Fruit fly (Drosophila melanogaster): Measurements from ENCODE around the gene CG7579.
A peak's percentile ranks its signal among the peaks of the same experiment; 100 is the strongest.

The CG7579 gene

dm6 chr3L:15715788-15716503 lies 32.7 kb upstream of the CG7579 start, which contains the start of gene CG42571:
Gene CG42571, plus strand, starts transcription at chr3L:15716453.
- TF ChIP-seq lz (GFP tag; optimal IDR thresholded peaks at IDR 0.05) = no peak
- no peak for TF ChIP-seq spab (GFP tag; optimal IDR thresholded peaks at IDR 0.05)
- TF ChIP-seq CG34406 (GFP tag; optimal IDR thresholded peaks at IDR 0.05) = no peak
- TF ChIP-seq ss (GFP tag; optimal IDR thresholded peaks at IDR 0.05) = no peak
- TF ChIP-seq Sox102F (GFP tag; optimal IDR thresholded peaks at IDR 0.05) = no peak
- TF ChIP-seq fkh (GFP tag; optimal IDR thresholded peaks at IDR 0.05) = peak; percentile 89

- no peak for TF ChIP-seq CG6276 (GFP tag; optimal IDR thresholded peaks at IDR 0.05)
- TF ChIP-seq CG8319 (GFP tag; optimal IDR thresholded peaks at IDR 0.05) = no peak
- TF ChIP-seq net (GFP tag; optimal IDR thresholded peaks at IDR 0.05) = no peak
- TF ChIP-seq fkh (GFP tag; optimal IDR thresholded peaks at IDR 0.05) = peak; percentile 93
- TF ChIP-seq CG34406 (GFP tag; optimal IDR thresholded peaks at IDR 0.05) = no peak
Measured at dm6 chr3L:15713932-15714492, 30.8 kb upstream of the CG7579 start.

- TF ChIP-seq CG1621 (tag; optimal IDR thresholded peaks at IDR 0.05) = no peak
- TF ChIP-seq Eip75B (GFP tag; optimal IDR thresholded peaks at IDR 0.05) = no peak
- TF ChIP-seq CG11294 (GFP tag; IDR thresholded peaks at IDR 0.05) = no peak
- no peak for TF ChIP-seq CG6163 (GFP tag; IDR thresholded peaks at IDR 0.05)
- no peak for TF ChIP-seq CG7368 (GFP tag; optimal IDR thresholded peaks at IDR 0.05)
- no peak for TF ChIP-seq CG3919 (GFP tag; optimal IDR thresholded peaks at IDR 0.05)
- no peak for TF ChIP-seq Sox14 (GFP tag; optimal IDR thresholded peaks at IDR 0.05)
- no peak for TF ChIP-seq Eip93F (GFP tag; optimal IDR thresholded peaks at IDR 0.05)
Measured at dm6 chr3L:15712063-15712462, 28.8 kb upstream of the CG7579 start.

dm6 chr3L:15711164-15711563 lies 27.9 kb upstream of the CG7579 start:
- no peak for TF ChIP-seq Sox102F (GFP tag; optimal IDR thresholded peaks at IDR 0.05)
- TF ChIP-seq fd59A (GFP tag; optimal IDR thresholded peaks at IDR 0.05) = no peak
- no peak for TF ChIP-seq CG3032 (tag; optimal IDR thresholded peaks at IDR 0.05)
- no peak for TF ChIP-seq CG6792 (GFP tag; optimal IDR thresholded peaks at IDR 0.05)
- no peak for TF ChIP-seq Lpt (GFP tag; optimal IDR thresholded peaks at IDR 0.05)
- no peak for TF ChIP-seq CG16779 (tag; optimal IDR thresholded peaks at IDR 0.05)
- TF ChIP-seq CG6854 (GFP tag; optimal IDR thresholded peaks at IDR 0.05) = no peak
- TF ChIP-seq spab (GFP tag; optimal IDR thresholded peaks at IDR 0.05) = no peak
- no peak for TF ChIP-seq CG10631 (GFP tag; optimal IDR thresholded peaks at IDR 0.05)
- no peak for TF ChIP-seq Sox15 (GFP tag; optimal IDR thresholded peaks at IDR 0.05)
- no peak for TF ChIP-seq topi (GFP tag; optimal IDR thresholded peaks at IDR 0.05)

dm6 chr3L:15710125-15710524 lies 26.9 kb upstream of the CG7579 start:
- TF ChIP-seq Gug (GFP tag; IDR thresholded peaks at IDR 0.05) = no peak
- no peak for TF ChIP-seq CG6808 (GFP tag; optimal IDR thresholded peaks at IDR 0.05)
- TF ChIP-seq CG4318 (GFP tag; optimal IDR thresholded peaks at IDR 0.05) = no peak
- TF ChIP-seq Eip78C (GFP tag) = no peak
- no peak for TF ChIP-seq esn (GFP tag; optimal IDR thresholded peaks at IDR 0.05)
- TF ChIP-seq vri (GFP tag; optimal IDR thresholded peaks at IDR 0.05) = no peak
- TF ChIP-seq Blimp-1 (GFP tag; optimal IDR thresholded peaks at IDR 0.05) = no peak
- no peak for TF ChIP-seq CG3032 (tag; optimal IDR thresholded peaks at IDR 0.05)
- no peak for TF ChIP-seq Sox102F (GFP tag; optimal IDR thresholded peaks at IDR 0.05)
